Worm (Caenorhabditis elegans) whole organism, L4 larva: ENCODE data around the gene C54D10.3.

Source experiments
- F37D6.2 ChIP-seq: sonication (generic microtip); optimal IDR thresholded peaks from 2 replicates; lab custom pipeline; 2016; ENCODE audit warnings: mild to moderate bottlenecking, missing genetic modification characterization, missing compliant biosample characterization
- F44E2.7 ChIP-seq: fragments of 200-800 bp; sonication (Bioruptor generic); IDR thresholded peaks from 2 replicates; pipeline ENCODE4 v2.1.2; 2022; ENCODE audit warnings: missing genetic modification characterization, missing compliant biosample characterization
- F49E8.2 ChIP-seq: sonication (generic microtip); optimal IDR thresholded peaks from 2 replicates; lab custom pipeline; 2016; ENCODE audit warnings: missing compliant biosample characterization, mild to moderate bottlenecking, missing genetic modification characterization, borderline replicate concordance
- R02D3.7 ChIP-seq: fragments of 150-350 bp; sonication (generic microtip); optimal IDR thresholded peaks from 3 replicates; lab custom pipeline; 2014; ENCODE audit warnings: missing biosample characterization, missing genetic modification characterization
- T20F7.1 ChIP-seq: fragments of 200-800 bp; sonication (Bioruptor generic); optimal IDR thresholded peaks from 2 replicates; lab custom pipeline; 2018; ENCODE audit warnings: mild to moderate bottlenecking, missing genetic modification characterization, missing compliant biosample characterization
- Y105C5A.15 ChIP-seq: fragments of 200-800 bp; sonication (Bioruptor generic); IDR thresholded peaks from 2 replicates; pipeline ENCODE4 v1.3.6; 2022; ENCODE audit warnings: missing genetic modification characterization, missing compliant biosample characterization
- Y48G9A.11 ChIP-seq: fragments of 200-800 bp; sonication (Bioruptor generic); IDR thresholded peaks from 2 replicates; pipeline ENCODE4 v1.3.6; 2022; ENCODE audit warnings: missing genetic modification reagents, missing genetic modification characterization, missing compliant biosample characterization
- aha-1 ChIP-seq: fragments of 150-350 bp; peaks from one replicate; lab custom pipeline; 2014; ENCODE audit warnings: missing biosample characterization, missing genetic modification characterization
- ama-1 ChIP-seq: fragments of 150-350 bp; optimal IDR thresholded peaks from 2 replicates; lab custom pipeline; 2014; ENCODE audit warnings: inconsistent platforms, mixed read lengths
- arid-1 ChIP-seq: fragments of 200-800 bp; sonication (Bioruptor generic); conservative IDR thresholded peaks from 2 replicates; pipeline ENCODE4 v1.3.6; 2022; ENCODE audit warnings: missing genetic modification reagents, missing genetic modification characterization, missing compliant biosample characterization
- attf-4 ChIP-seq: sonication (generic microtip); optimal IDR thresholded peaks from 3 replicates; lab custom pipeline; 2017; ENCODE audit warnings: missing biosample characterization, missing genetic modification characterization
- ceh-28 ChIP-seq: fragments of 150-350 bp; optimal IDR thresholded peaks from 2 replicates; lab custom pipeline; 2014; ENCODE audit warnings: missing biosample characterization, missing genetic modification reagents, missing genetic modification characterization
- daf-16 ChIP-seq, 3 experiments: sonication (generic microtip); optimal IDR thresholded peaks; 2 replicates each; lab custom pipeline; 2016 to 2017; ENCODE audit warnings: missing genetic modification characterization in 3 of 3, missing genetic modification reagents in 3 of 3, mild to moderate bottlenecking in 2 of 3, missing compliant biosample characterization in 2 of 3, missing biosample characterization in 1 of 3, moderate library complexity in 1 of 3
- dmd-6 ChIP-seq: fragments of 200-800 bp; sonication (Bioruptor generic); IDR thresholded peaks from 2 replicates; pipeline ENCODE4 v1.3.6; 2022; ENCODE audit warnings: missing genetic modification reagents, missing genetic modification characterization, missing compliant biosample characterization
- dmd-8 ChIP-seq: fragments of 200-800 bp; sonication (Bioruptor generic); IDR thresholded peaks from 2 replicates; pipeline ENCODE4 v1.3.6; 2022; ENCODE audit warnings: missing genetic modification characterization, missing compliant biosample characterization
- duxl-1 ChIP-seq: sonication (generic microtip); optimal IDR thresholded peaks from 2 replicates; lab custom pipeline; 2016; ENCODE audit warnings: mild to moderate bottlenecking, missing genetic modification characterization, moderate library complexity, missing compliant biosample characterization; ENCODE audit not compliant: poor library complexity
- dve-1 ChIP-seq: sonication (generic microtip); optimal IDR thresholded peaks from 2 replicates; lab custom pipeline; 2017; ENCODE audit warnings: antibody characterized with exemption, mild to moderate bottlenecking, missing genetic modification characterization, missing compliant biosample characterization; ENCODE audit not compliant: insufficient read depth
- fos-1 ChIP-seq: fragments of 150-350 bp; optimal IDR thresholded peaks from 2 replicates; lab custom pipeline; 2014; ENCODE audit warnings: missing biosample characterization, missing genetic modification characterization
- hlh-11 ChIP-seq: fragments of 200-800 bp; sonication (Bioruptor generic); optimal IDR thresholded peaks from 2 replicates; lab custom pipeline; 2018; ENCODE audit warnings: mild to moderate bottlenecking, missing genetic modification characterization, missing compliant biosample characterization
- hlh-30 ChIP-seq: sonication (generic microtip); optimal IDR thresholded peaks from 2 replicates; lab custom pipeline; 2017; ENCODE audit warnings: antibody characterized with exemption, mild to moderate bottlenecking, missing genetic modification characterization, missing compliant biosample characterization; ENCODE audit not compliant: insufficient read depth
- hmg-1.1 ChIP-seq: fragments of 200-800 bp; sonication (Bioruptor generic); IDR thresholded peaks from 2 replicates; pipeline ENCODE4 v1.3.6; 2022; ENCODE audit warnings: missing genetic modification reagents, missing genetic modification characterization, missing compliant biosample characterization
- lim-7 ChIP-seq: fragments of 200-800 bp; sonication (Bioruptor generic); IDR thresholded peaks from 2 replicates; pipeline ENCODE4 v1.3.6; 2022; ENCODE audit warnings: missing genetic modification characterization, missing compliant biosample characterization
- lin-13 ChIP-seq: fragments of 150-350 bp; optimal IDR thresholded peaks from 2 replicates; lab custom pipeline; 2014; ENCODE audit warnings: missing biosample characterization, missing genetic modification reagents, missing genetic modification characterization
- lin-38 ChIP-seq: fragments of 200-800 bp; sonication (Bioruptor generic); IDR thresholded peaks from 2 replicates; pipeline ENCODE4 v1.3.6; 2022; ENCODE audit warnings: missing genetic modification reagents, missing genetic modification characterization, missing compliant biosample characterization
- madf-9 ChIP-seq: fragments of 200-800 bp; sonication (Bioruptor generic); conservative IDR thresholded peaks from 2 replicates; pipeline ENCODE4 v1.3.6; 2022; ENCODE audit warnings: missing genetic modification reagents, missing genetic modification characterization, missing compliant biosample characterization
- mep-1 ChIP-seq: fragments of 150-350 bp; sonication (generic microtip); optimal IDR thresholded peaks from 3 replicates; lab custom pipeline; 2014; ENCODE audit warnings: missing biosample characterization, missing genetic modification characterization
- nhr-102 ChIP-seq: sonication (generic microtip); optimal IDR thresholded peaks from 2 replicates; lab custom pipeline; 2016; ENCODE audit warnings: mild to moderate bottlenecking, missing genetic modification characterization, moderate library complexity, missing compliant biosample characterization
- nhr-11 ChIP-seq: fragments of 150-350 bp; optimal IDR thresholded peaks from 2 replicates; lab custom pipeline; 2014; ENCODE audit warnings: missing biosample characterization, missing genetic modification characterization
- nhr-111 ChIP-seq: fragments of 200-800 bp; sonication (Bioruptor generic); optimal IDR thresholded peaks from 2 replicates; lab custom pipeline; 2018; ENCODE audit warnings: mild to moderate bottlenecking, missing genetic modification characterization, missing compliant biosample characterization
- nhr-25 ChIP-seq: sonication (generic microtip); optimal IDR thresholded peaks from 2 replicates; lab custom pipeline; 2017; ENCODE audit warnings: missing genetic modification characterization, mild to moderate bottlenecking, missing compliant biosample characterization, antibody characterized with exemption, moderate library complexity, borderline replicate concordance; ENCODE audit not compliant: insufficient read depth
- nhr-28 ChIP-seq: fragments of 150-350 bp; optimal IDR thresholded peaks from 2 replicates; lab custom pipeline; 2014; ENCODE audit warnings: missing biosample characterization, missing genetic modification characterization
- nhr-48 ChIP-seq: sonication (generic microtip); optimal IDR thresholded peaks from 2 replicates; lab custom pipeline; 2016; ENCODE audit warnings: mild to moderate bottlenecking, missing genetic modification characterization, missing compliant biosample characterization
- nhr-6 ChIP-seq: fragments of 150-350 bp; optimal IDR thresholded peaks from 2 replicates; lab custom pipeline; 2014; ENCODE audit warnings: missing biosample characterization, missing genetic modification characterization
- rbr-2 ChIP-seq: sonication (generic microtip); optimal IDR thresholded peaks from 2 replicates; lab custom pipeline; 2016; ENCODE audit warnings: missing genotype, missing genetic modification characterization, missing compliant biosample characterization
- skn-1 ChIP-seq: fragments of 150-350 bp; optimal IDR thresholded peaks from 2 replicates; lab custom pipeline; 2014; ENCODE audit warnings: missing biosample characterization, missing genetic modification characterization
- snpc-4 ChIP-seq: fragments of 150-350 bp; optimal IDR thresholded peaks from 2 replicates; lab custom pipeline; 2014; ENCODE audit warnings: missing biosample characterization, missing genetic modification characterization
- spr-1 ChIP-seq: sonication (generic microtip); optimal IDR thresholded peaks from 2 replicates; lab custom pipeline; 2016; ENCODE audit warnings: mild to moderate bottlenecking, missing genetic modification characterization, missing compliant biosample characterization
- unc-62 ChIP-seq, 3 experiments: fragments of 150-350 bp in 1 of 3; sonication (generic microtip); optimal IDR thresholded peaks in 2 of 3; peaks in 1 of 3; 1 replicate in 1 of 3; 2 replicates in 2 of 3; lab custom pipeline; 2014 to 2017; ENCODE audit warnings: missing biosample characterization in 3 of 3, missing genetic modification characterization in 3 of 3, missing genetic modification reagents in 3 of 3, missing genotype in 1 of 3
- zfp-2 ChIP-seq: sonication (generic microtip); optimal IDR thresholded peaks from 2 replicates; lab custom pipeline; 2016; ENCODE audit warnings: mild to moderate bottlenecking, missing genetic modification characterization, missing compliant biosample characterization
- zfp-3 ChIP-seq: fragments of 200-800 bp; sonication (Bioruptor generic); conservative IDR thresholded peaks from 2 replicates; pipeline ENCODE4 v1.3.6; 2022; ENCODE audit warnings: missing genetic modification reagents, missing genetic modification characterization, missing compliant biosample characterization
- zip-2 ChIP-seq: fragments of 150-350 bp; optimal IDR thresholded peaks from 2 replicates; lab custom pipeline; 2014; ENCODE audit warnings: missing biosample characterization, missing genetic modification characterization
- ztf-11 ChIP-seq: fragments of 150-350 bp; optimal IDR thresholded peaks from 2 replicates; lab custom pipeline; 2014; ENCODE audit warnings: missing biosample characterization, missing genetic modification characterization

The C54D10.3 gene

DNA sequence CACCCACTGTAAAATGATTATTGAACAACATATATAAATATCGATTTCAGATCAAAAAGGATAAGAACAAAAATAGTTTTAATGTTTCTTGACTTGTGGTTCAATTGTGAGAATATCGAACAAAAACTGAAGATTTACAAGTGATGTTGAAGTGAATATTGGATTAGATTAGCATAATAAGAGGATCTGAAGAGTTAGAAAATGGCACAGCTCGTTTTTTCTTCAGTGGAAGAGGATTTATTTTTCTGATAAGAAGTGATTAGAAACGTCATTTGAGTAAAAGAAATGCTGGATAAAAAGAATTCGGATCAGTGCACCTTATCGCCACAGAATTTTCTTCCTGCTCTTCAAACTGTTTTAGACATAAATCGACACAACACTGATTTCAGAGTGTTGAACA, 22.7 kb upstream of the C54D10.3 start, which contains the start of gene twk-14:
Gene twk-14, minus strand, starts transcription at position 8 of the 400 bp plus-strand sequence.
- TF ChIP-seq nhr-28, result no peak
- TF ChIP-seq unc-62 (GFP tag; optimal IDR thresholded peaks at IDR 0.05 in 1 of 2; lab: Kevin White, UChicago), result peak in 1 of 2 experiments; percentile 25
- no peak for TF ChIP-seq unc-62 (tag; optimal IDR thresholded peaks at IDR 0.05; lab: Kevin White, UChicago)

DNA sequence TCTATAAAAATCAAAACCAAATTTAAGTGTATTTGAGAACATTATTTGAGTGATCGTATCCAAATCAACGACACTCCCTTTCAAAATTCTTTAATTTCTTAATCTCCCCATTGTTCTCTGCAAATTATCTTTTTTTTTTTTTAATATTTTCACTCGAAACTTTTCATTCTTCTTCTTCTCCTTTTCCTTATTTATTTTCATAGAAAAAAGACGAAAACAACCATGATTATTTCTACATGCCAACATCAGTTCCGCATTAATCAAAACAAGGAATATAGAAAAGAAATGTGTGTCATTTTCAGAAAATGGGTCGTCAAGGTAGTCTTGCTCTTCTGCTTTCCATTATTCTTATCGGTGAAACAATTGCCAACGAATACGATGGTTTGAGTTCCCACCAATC, 20.8 kb upstream of the C54D10.3 start, which contains the start of gene K01D12.5:
Gene K01D12.5, plus strand, starts transcription at position 301 of the 400 bp plus-strand sequence.
- no peak for TF ChIP-seq rbr-2 (tag; lab: Kevin White, UChicago)
- no peak for TF ChIP-seq lin-38 (GFP tag; lab: Robert Waterston, UW)
- no peak for TF ChIP-seq hmg-1.1
- no peak for TF ChIP-seq madf-9 (GFP tag; lab: Robert Waterston, UW)
- TF ChIP-seq hlh-11 (tag; lab: Kevin White, UChicago), result no peak
- no peak for TF ChIP-seq attf-4 (tag; lab: Kevin White, UChicago)
- TF ChIP-seq nhr-25 (tag; lab: Kevin White, UChicago), result no peak
- no peak for TF ChIP-seq nhr-111
- TF ChIP-seq, all 104 proteins: peak for 0

ce11 chrV:12400677-12401236, 17.6 kb upstream of the C54D10.3 start, which contains the start of the genes K01D12.20 and miga-1:
Gene K01D12.20 (minus strand): TSS chrV:12400814.
Gene miga-1 (minus strand): TSS chrV:12400859.
- TF ChIP-seq zip-2 (tag; lab: Kevin White, UChicago) (no peak), lin-13 (no peak), skn-1 (tag; lab: Kevin White, UChicago) (no peak), dmd-8 (no peak), aha-1 (peak; percentile 69), nhr-6 (tag; lab: Kevin White, UChicago) (peak; percentile 92), Y48G9A.11 (peak; percentile 97), F37D6.2 (tag; lab: Kevin White, UChicago) (no peak), nhr-48 (tag; lab: Kevin White, UChicago) (no peak), T20F7.1 (GFP tag; lab: Kevin White, UChicago) (peak; percentile 97), rbr-2 (tag; lab: Kevin White, UChicago) (peak; percentile 4), daf-16 (GFP tag; optimal IDR thresholded peaks at IDR 0.05; lab: Kevin White, UChicago) (no peak), daf-16 (tag; optimal IDR thresholded peaks at IDR 0.05; lab: Kevin White, UChicago) (peak; percentile 38), F49E8.2 (tag; lab: Kevin White, UChicago) (no peak), lin-38 (GFP tag; lab: Robert Waterston, UW) (no peak), R02D3.7 (tag; lab: Kevin White, UChicago) (peak; percentile 78), Y105C5A.15 (GFP tag; lab: Robert Waterston, UW) (no peak), zfp-2 (no peak), fos-1 (tag; lab: Kevin White, UChicago) (no peak), hlh-30 (tag; lab: Kevin White, UChicago) (peak; percentile 42)

DNA sequence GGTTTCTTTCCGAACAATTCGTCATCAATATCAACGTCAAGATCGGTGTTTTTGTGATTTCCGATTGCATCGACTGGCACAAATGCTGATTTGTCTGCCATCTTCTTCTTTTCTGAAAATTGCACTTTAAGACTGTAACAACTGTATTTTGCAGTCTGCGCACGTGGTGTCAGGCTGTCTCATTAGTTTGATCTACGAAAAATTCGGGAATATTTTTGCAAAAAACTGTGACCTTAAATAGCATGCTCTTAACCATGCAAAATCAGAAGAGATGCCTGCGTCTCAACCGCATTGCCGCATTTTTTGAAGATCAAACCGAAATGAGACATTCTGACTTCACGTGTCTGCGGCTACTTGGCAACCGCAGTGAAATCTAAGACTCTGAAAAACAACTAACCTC, 17.0 kb upstream of the C54D10.3 start, which contains the start of gene K01D12.7:
Gene K01D12.7, minus strand, starts transcription at position 101 of the 400 bp plus-strand sequence.
- TF ChIP-seq dmd-8 (no peak), arid-1 (GFP tag; lab: Robert Waterston, UW) (no peak), ama-1 (lab: Kevin White, UChicago) (no peak), zip-2 (tag; lab: Kevin White, UChicago) (no peak), nhr-28 (no peak), ceh-28 (tag; lab: Kevin White, UChicago) (no peak), F44E2.7 (GFP tag; lab: Robert Waterston, UW) (no peak), nhr-102 (no peak), nhr-11 (tag; lab: Kevin White, UChicago) (no peak), ztf-11 (tag; lab: Kevin White, UChicago) (no peak), lim-7 (GFP tag; lab: Robert Waterston, UW) (no peak), lin-38 (GFP tag; lab: Robert Waterston, UW) (no peak), duxl-1 (tag; lab: Kevin White, UChicago) (no peak), lin-13 (no peak), dmd-6 (GFP tag; lab: Robert Waterston, UW) (no peak), mep-1 (tag; lab: Kevin White, UChicago) (no peak), dve-1 (tag; lab: Kevin White, UChicago) (no peak), spr-1 (tag; lab: Kevin White, UChicago) (no peak), zfp-3 (GFP tag; lab: Robert Waterston, UW) (no peak), snpc-4 (tag; lab: Kevin White, UChicago) (no peak)
